Worm (Caenorhabditis elegans) whole organism, L3 larva: ENCODE results near the gene K08D8.7.

Experiments used
- R02D3.7 ChIP-seq: fragments of 150-350 bp; optimal IDR thresholded peaks from 2 replicates; lab custom pipeline; 2014; ENCODE audit warnings: missing biosample characterization, missing genetic modification characterization
- ZK546.5 ChIP-seq: sonication (generic microtip); optimal IDR thresholded peaks from 2 replicates; lab custom pipeline; 2017; ENCODE audit warnings: missing biosample characterization, missing genetic modification characterization
- aly-2 ChIP-seq: fragments of 150-350 bp; optimal IDR thresholded peaks from 2 replicates; lab custom pipeline; 2014; ENCODE audit warnings: missing biosample characterization, missing genetic modification characterization
- ama-1 ChIP-seq: fragments of 150-350 bp; optimal IDR thresholded peaks from 2 replicates; lab custom pipeline; 2018
- ceh-28 ChIP-seq: fragments of 150-350 bp; optimal IDR thresholded peaks from 2 replicates; lab custom pipeline; 2014; ENCODE audit warnings: missing biosample characterization, missing genetic modification reagents, missing genetic modification characterization
- ceh-82 ChIP-seq: fragments of 150-350 bp; optimal IDR thresholded peaks from 2 replicates; lab custom pipeline; 2014; ENCODE audit warnings: missing biosample characterization, missing genetic modification characterization
- ceh-9 ChIP-seq: sonication (generic microtip); optimal IDR thresholded peaks from 2 replicates; lab custom pipeline; 2018; ENCODE audit warnings: missing biosample characterization, missing genetic modification characterization
- daf-12 ChIP-seq: fragments of 150-350 bp; optimal IDR thresholded peaks from 2 replicates; lab custom pipeline; 2014; ENCODE audit warnings: missing biosample characterization, missing genetic modification reagents, missing genetic modification characterization
- egl-27 ChIP-seq: sonication (generic microtip); optimal IDR thresholded peaks from 4 replicates; lab custom pipeline; 2017; ENCODE audit warnings: missing biosample characterization, missing genetic modification reagents, missing genetic modification characterization
- egl-5 ChIP-seq: fragments of 150-350 bp; optimal IDR thresholded peaks from 2 replicates; lab custom pipeline; 2017; ENCODE audit warnings: missing biosample characterization, missing genetic modification reagents, missing genetic modification characterization, inconsistent platforms
- elt-1 ChIP-seq: fragments of 150-350 bp; optimal IDR thresholded peaks from 2 replicates; lab custom pipeline; 2014; ENCODE audit warnings: missing biosample characterization, missing genetic modification characterization
- elt-2 ChIP-seq: sonication (generic microtip); optimal IDR thresholded peaks from 2 replicates; lab custom pipeline; 2016; ENCODE audit warnings: missing genetic modification reagents, mild to moderate bottlenecking, missing genetic modification characterization, missing compliant biosample characterization
- eor-1 ChIP-seq, 2 experiments: fragments of 150-350 bp; optimal IDR thresholded peaks; 2 replicates each; lab custom pipeline; 2014 to 2018; ENCODE audit warnings: missing biosample characterization in 2 of 2, missing genetic modification characterization in 2 of 2
- fkh-10 ChIP-seq: sonication (generic microtip); optimal IDR thresholded peaks from 2 replicates; lab custom pipeline; 2017; ENCODE audit warnings: missing biosample characterization, missing genetic modification reagents, missing genetic modification characterization
- fkh-2 ChIP-seq: fragments of 150-350 bp; optimal IDR thresholded peaks from 2 replicates; lab custom pipeline; 2014; ENCODE audit warnings: missing biosample characterization, missing genetic modification reagents, missing genetic modification characterization
- hmg-11 ChIP-seq: sonication (generic microtip); optimal IDR thresholded peaks from 2 replicates; lab custom pipeline; 2016; ENCODE audit warnings: missing genetic modification characterization, missing compliant biosample characterization
- lin-15B ChIP-seq: fragments of 150-350 bp; optimal IDR thresholded peaks from 2 replicates; lab custom pipeline; 2014; ENCODE audit warnings: missing biosample characterization, missing genetic modification characterization
- lin-39 ChIP-seq: fragments of 150-350 bp; optimal IDR thresholded peaks from 2 replicates; lab custom pipeline; 2018; ENCODE audit warnings: missing biosample characterization, missing genetic modification reagents, missing genetic modification characterization
- lsy-12 ChIP-seq: sonication (generic microtip); optimal IDR thresholded peaks from 2 replicates; lab custom pipeline; 2016; ENCODE audit warnings: mild to moderate bottlenecking, missing genetic modification characterization, missing compliant biosample characterization
- mdl-1 ChIP-seq: fragments of 150-350 bp; optimal IDR thresholded peaks from 2 replicates; lab custom pipeline; 2014; ENCODE audit warnings: missing biosample characterization, missing genetic modification characterization
- mml-1 ChIP-seq: fragments of 150-350 bp; sonication (generic microtip); optimal IDR thresholded peaks from 3 replicates; lab custom pipeline; 2014; ENCODE audit warnings: missing biosample characterization, missing genetic modification characterization
- nhr-237 ChIP-seq: fragments of 150-350 bp; optimal IDR thresholded peaks from 2 replicates; lab custom pipeline; 2014; ENCODE audit warnings: missing biosample characterization, missing genetic modification characterization
- nhr-25 ChIP-seq: sonication (generic microtip); optimal IDR thresholded peaks from 2 replicates; lab custom pipeline; 2017; ENCODE audit warnings: missing biosample characterization, missing genetic modification characterization
- nhr-28 ChIP-seq: fragments of 150-350 bp; optimal IDR thresholded peaks from 2 replicates; lab custom pipeline; 2014; ENCODE audit warnings: missing biosample characterization, missing genetic modification characterization
- nhr-67 ChIP-seq: fragments of 150-350 bp; optimal IDR thresholded peaks from 2 replicates; lab custom pipeline; 2014; ENCODE audit warnings: missing biosample characterization, missing genetic modification characterization
- nhr-76 ChIP-seq: fragments of 150-350 bp; sonication (generic microtip); optimal IDR thresholded peaks from 5 replicates; lab custom pipeline; 2014; ENCODE audit warnings: missing biosample characterization, missing genetic modification characterization
- pha-4 ChIP-seq: fragments of 150-350 bp; optimal IDR thresholded peaks from 2 replicates; lab custom pipeline; 2014; ENCODE audit warnings: missing biosample characterization, missing genetic modification reagents, missing genetic modification characterization
- pqm-1 ChIP-seq: fragments of 150-350 bp; optimal IDR thresholded peaks from 2 replicates; lab custom pipeline; 2017; ENCODE audit warnings: missing biosample characterization, missing genetic modification characterization, inconsistent platforms
- skn-1 ChIP-seq: fragments of 150-350 bp; optimal IDR thresholded peaks from 2 replicates; lab custom pipeline; 2014; ENCODE audit warnings: missing biosample characterization, missing genetic modification characterization
- snpc-4 ChIP-seq: fragments of 150-350 bp; optimal IDR thresholded peaks from 2 replicates; lab custom pipeline; 2014; ENCODE audit warnings: missing biosample characterization, missing genetic modification characterization
- tbx-2 ChIP-seq: sonication (generic microtip); optimal IDR thresholded peaks from 2 replicates; lab custom pipeline; 2016; ENCODE audit warnings: mild to moderate bottlenecking, missing genetic modification characterization, missing compliant biosample characterization
- unc-39 ChIP-seq: sonication (generic microtip); optimal IDR thresholded peaks from 4 replicates; lab custom pipeline; 2017; ENCODE audit warnings: missing biosample characterization, missing genetic modification characterization
- unc-62 ChIP-seq: fragments of 150-350 bp; sonication (generic microtip); optimal IDR thresholded peaks from 4 replicates; lab custom pipeline; 2014; ENCODE audit warnings: missing biosample characterization, missing genetic modification reagents, missing genetic modification characterization
- ztf-11 ChIP-seq: fragments of 150-350 bp; optimal IDR thresholded peaks from 2 replicates; lab custom pipeline; 2014; ENCODE audit warnings: missing biosample characterization, missing genetic modification characterization
- ztf-4 ChIP-seq: fragments of 150-350 bp; optimal IDR thresholded peaks from 2 replicates; lab custom pipeline; 2014; ENCODE audit warnings: missing biosample characterization, missing genetic modification characterization

Gene K08D8.7

ce11 chrIV:12915479-12915878, 18.8 kb downstream of the K08D8.7 start, which contains the start of gene srz-15:
TSS of gene srz-15 (plus strand) at chrIV:12915779.
- TF ChIP-seq lsy-12 (no peak), nhr-25 (tag; lab: Kevin White, UChicago) (no peak), daf-12 (tag; lab: Kevin White, UChicago) (no peak), elt-2 (no peak), aly-2 (tag; lab: Kevin White, UChicago) (no peak), nhr-28 (no peak), egl-27 (tag; lab: Kevin White, UChicago) (no peak), ceh-82 (tag; lab: Kevin White, UChicago) (no peak), unc-62 (no peak), ztf-11 (tag; lab: Kevin White, UChicago) (no peak), R02D3.7 (tag; lab: Kevin White, UChicago) (no peak), nhr-67 (tag; lab: Kevin White, UChicago) (no peak), tbx-2 (no peak), elt-1 (tag; lab: Kevin White, UChicago) (no peak), fkh-10 (GFP tag; lab: Kevin White, UChicago) (no peak)
- TF ChIP-seq, all 47 proteins: peak for 0

- TF ChIP-seq elt-2 (no peak), unc-39 (no peak), fkh-2 (no peak), unc-62 (no peak), aly-2 (tag; lab: Kevin White, UChicago) (no peak), lin-15B (tag; lab: Kevin White, UChicago) (no peak), mml-1 (tag; lab: Kevin White, UChicago) (no peak), nhr-76 (tag; lab: Kevin White, UChicago) (no peak)
These were observed 21.6 kb downstream of the K08D8.7 start, which contains the start of gene C32H11.3 for ce11 chrIV:12918256-12918655. TSS of gene C32H11.3 (plus strand) at chrIV:12918556.

- no peak for TF ChIP-seq snpc-4
- TF ChIP-seq skn-1 (tag; lab: Kevin White, UChicago): peak; percentile 33
- TF ChIP-seq pqm-1 (tag; lab: Kevin White, UChicago): peak; percentile 52
These were observed 23.9 kb downstream of the K08D8.7 start for ce11 chrIV:12920553-12920952.

- TF ChIP-seq aly-2 (tag; lab: Kevin White, UChicago) (no peak), ama-1 (lab: Kevin White, UChicago) (no peak), ceh-9 (tag; lab: Kevin White, UChicago) (no peak), hmg-11 (tag; lab: Kevin White, UChicago) (no peak), fkh-10 (GFP tag; lab: Kevin White, UChicago) (no peak), elt-2 (peak; percentile 85), egl-5 (no peak), pqm-1 (tag; lab: Kevin White, UChicago) (peak; percentile 69), nhr-76 (tag; lab: Kevin White, UChicago) (no peak), lin-39 (no peak)
These were observed 24.4 kb downstream of the K08D8.7 start, which contains the start of gene C32H11.4 for ce11 chrIV:12921027-12921426. TSS of gene C32H11.4 (plus strand) at chrIV:12921264.

- no peak for TF ChIP-seq aly-2 (tag; lab: Kevin White, UChicago)
- no peak for TF ChIP-seq mdl-1 (tag; lab: Kevin White, UChicago)
- TF ChIP-seq ZK546.5 (tag; lab: Kevin White, UChicago): no peak
- no peak for TF ChIP-seq hmg-11 (tag; lab: Kevin White, UChicago)
- no peak for TF ChIP-seq nhr-25 (tag; lab: Kevin White, UChicago)
- no peak for TF ChIP-seq nhr-67 (tag; lab: Kevin White, UChicago)
- TF ChIP-seq ceh-28 (tag; lab: Kevin White, UChicago): no peak
- no peak for TF ChIP-seq ztf-11 (tag; lab: Kevin White, UChicago)
- TF ChIP-seq lin-39: no peak
- no peak for TF ChIP-seq elt-1 (tag; lab: Kevin White, UChicago)
- TF ChIP-seq ztf-4 (tag; lab: Kevin White, UChicago): no peak
These were observed 27.7 kb downstream of the K08D8.7 start, which contains the start of gene srlf-4 for ce11 chrIV:12924332-12924731. TSS of gene srlf-4 (minus strand) at chrIV:12924432.

ce11 chrIV:12926639-12927038, 30.0 kb downstream of the K08D8.7 start, which contains the start of gene srlf-5:
TSS of gene srlf-5 (minus strand) at chrIV:12926739.
- TF ChIP-seq nhr-237 (tag; lab: Kevin White, UChicago): no peak
- TF ChIP-seq fkh-2: no peak
- no peak for TF ChIP-seq lin-39
- TF ChIP-seq aly-2 (tag; lab: Kevin White, UChicago): no peak
- TF ChIP-seq pha-4 (tag; lab: Kevin White, UChicago): no peak
- no peak for TF ChIP-seq eor-1 (tag; optimal IDR thresholded peaks at IDR 0.05; lab: Kevin White, UChicago)
- no peak for TF ChIP-seq ceh-9 (tag; lab: Kevin White, UChicago)
- no peak for TF ChIP-seq unc-62
- no peak for TF ChIP-seq nhr-28
- TF ChIP-seq skn-1 (tag; lab: Kevin White, UChicago): no peak
- TF ChIP-seq nhr-76 (tag; lab: Kevin White, UChicago): no peak
- TF ChIP-seq ama-1 (lab: Kevin White, UChicago): no peak
